Fruit fly (Drosophila melanogaster) whole organism, embryonic: ENCODE measurements around the gene CG12560.

Source experiments
- Asciz ChIP-seq: fragments of 200-800 bp; sonication (Bioruptor generic); optimal IDR thresholded peaks from 2 replicates; lab custom pipeline; 2017; ENCODE audit warnings: missing biosample characterization, mild to moderate bottlenecking, missing genetic modification characterization, missing genetic modification reagents
- Atf3 ChIP-seq: fragments of 200-800 bp; sonication (Bioruptor generic); optimal IDR thresholded peaks from 3 replicates; lab custom pipeline; 2016; ENCODE audit warnings: missing biosample characterization, missing genetic modification characterization
- CG11398 ChIP-seq: fragments of 200-800 bp; sonication (Bioruptor generic); optimal IDR thresholded peaks from 2 replicates; lab custom pipeline; 2016; ENCODE audit warnings: missing biosample characterization, missing genetic modification characterization
- CG12155 ChIP-seq: fragments of 200-800 bp; sonication (Bioruptor generic); optimal IDR thresholded peaks from 3 replicates; lab custom pipeline; 2016; ENCODE audit warnings: missing biosample characterization, missing genetic modification characterization
- CG13123 ChIP-seq: fragments of 200-800 bp; sonication (Bioruptor generic); optimal IDR thresholded peaks from 2 replicates; lab custom pipeline; 2016; ENCODE audit warnings: missing biosample characterization, missing genetic modification characterization
- CG15479 ChIP-seq: fragments of 200-800 bp; sonication (Bioruptor generic); optimal IDR thresholded peaks from 3 replicates; lab custom pipeline; 2019; ENCODE audit warnings: missing biosample characterization, mild to moderate bottlenecking, missing genetic modification characterization, moderate library complexity
- CG17328 ChIP-seq: fragments of 200-800 bp; sonication (Bioruptor generic); IDR thresholded peaks from 2 replicates; pipeline ENCODE4 v1.3.6; 2022; ENCODE audit warnings: missing biosample characterization, missing genetic modification characterization
- CG17912 ChIP-seq: fragments of 200-800 bp; sonication (Bioruptor generic); optimal IDR thresholded peaks from 2 replicates; lab custom pipeline; 2018; ENCODE audit warnings: missing biosample characterization, mild to moderate bottlenecking, missing genetic modification characterization
- CG3281 ChIP-seq: fragments of 200-800 bp; sonication (Bioruptor generic); optimal IDR thresholded peaks from 3 replicates; lab custom pipeline; 2017; ENCODE audit warnings: missing biosample characterization, mild to moderate bottlenecking, missing genetic modification characterization
- CG33557 ChIP-seq: fragments of 200-800 bp; sonication (Bioruptor generic); optimal IDR thresholded peaks from 2 replicates; lab custom pipeline; 2019; ENCODE audit warnings: missing biosample characterization, mild to moderate bottlenecking, missing genetic modification characterization, moderate library complexity
- CG4617 ChIP-seq: fragments of 200-800 bp; sonication (Bioruptor generic); optimal IDR thresholded peaks from 3 replicates; lab custom pipeline; 2016; ENCODE audit warnings: missing biosample characterization, missing genetic modification characterization, borderline replicate concordance
- CG6791 ChIP-seq: fragments of 200-800 bp; sonication (Bioruptor generic); IDR thresholded peaks from 3 replicates; pipeline ENCODE4 v1.3.6; 2022; ENCODE audit warnings: missing biosample characterization, missing genetic modification characterization; ENCODE audit not compliant: partially characterized antibody
- CG9215 ChIP-seq: fragments of 200-800 bp; sonication (Bioruptor generic); IDR thresholded peaks from 2 replicates; pipeline ENCODE4 v1.3.6; 2022; ENCODE audit warnings: missing biosample characterization, missing genetic modification characterization
- Dad ChIP-seq: fragments of 200-800 bp; sonication (Bioruptor generic); optimal IDR thresholded peaks from 3 replicates; lab custom pipeline; 2016; ENCODE audit warnings: missing biosample characterization, missing genetic modification characterization
- Dip2 ChIP-seq: fragments of 200-800 bp; sonication (Bioruptor generic); IDR thresholded peaks from 2 replicates; pipeline ENCODE4 v1.3.6; 2022; ENCODE audit warnings: missing biosample characterization, missing genetic modification characterization
- GATAe ChIP-seq: fragments of 200-800 bp; sonication (Bioruptor generic); conservative IDR thresholded peaks from 2 replicates; pipeline ENCODE4 v1.3.6; 2022; ENCODE audit warnings: missing biosample characterization, missing genetic modification characterization
- HmgD ChIP-seq: fragments of 200-800 bp; sonication (Bioruptor generic); optimal IDR thresholded peaks from 3 replicates; lab custom pipeline; 2016; ENCODE audit warnings: missing biosample characterization, missing genetic modification characterization
- MESR4 ChIP-seq: fragments of 200-800 bp; sonication (Bioruptor generic); optimal IDR thresholded peaks from 2 replicates; lab custom pipeline; 2018; ENCODE audit warnings: missing biosample characterization, mild to moderate bottlenecking, missing genetic modification characterization, moderate library complexity
- NC2α ChIP-seq: fragments of 200-800 bp; sonication (Bioruptor generic); optimal IDR thresholded peaks from 2 replicates; lab custom pipeline; 2016; ENCODE audit warnings: missing biosample characterization, missing genetic modification characterization
- Nf-YA ChIP-seq: fragments of 200-800 bp; sonication (Bioruptor generic); IDR thresholded peaks from 2 replicates; pipeline ENCODE4 v1.3.6; 2022; ENCODE audit warnings: missing biosample characterization, missing genetic modification characterization
- Pdp1 ChIP-seq, 2 experiments: fragments of 200-800 bp; sonication (Bioruptor generic); optimal IDR thresholded peaks; 3 replicates each; lab custom pipeline; 2016; ENCODE audit warnings: missing biosample characterization in 2 of 2, missing genetic modification characterization in 2 of 2, mild to moderate bottlenecking in 1 of 2, moderate library complexity in 1 of 2
- Sox102F ChIP-seq: fragments of 200-800 bp; sonication (Bioruptor generic); optimal IDR thresholded peaks from 2 replicates; lab custom pipeline; 2018; ENCODE audit warnings: missing biosample characterization, mild to moderate bottlenecking, missing genetic modification characterization, moderate library complexity
- ap ChIP-seq: fragments of 200-800 bp; sonication (Bioruptor generic); IDR thresholded peaks from 2 replicates; pipeline ENCODE4 v1.3.6; 2022; ENCODE audit warnings: missing biosample characterization, missing genetic modification characterization
- ara ChIP-seq: fragments of 200-800 bp; sonication (Bioruptor generic); IDR thresholded peaks from 2 replicates; pipeline ENCODE4 v1.3.6; 2022; ENCODE audit warnings: missing biosample characterization, missing genetic modification characterization
- ase ChIP-seq: fragments of 200-800 bp; sonication (Bioruptor generic); IDR thresholded peaks from 3 replicates; pipeline ENCODE4 v1.3.6; 2022; ENCODE audit warnings: missing biosample characterization, missing genetic modification characterization
- bab2 ChIP-seq: fragments of 200-800 bp; sonication (Bioruptor generic); optimal IDR thresholded peaks from 2 replicates; lab custom pipeline; 2016; ENCODE audit warnings: missing biosample characterization, missing genetic modification characterization
- cad ChIP-seq: fragments of >200 bp; optimal IDR thresholded peaks from 2 replicates; lab custom pipeline; 2017; ENCODE audit warnings: missing biosample characterization, missing genetic modification characterization
- cg ChIP-seq: fragments of 200-800 bp; sonication (Bioruptor generic); optimal IDR thresholded peaks from 3 replicates; lab custom pipeline; 2019; ENCODE audit warnings: missing biosample characterization, mild to moderate bottlenecking, missing genetic modification characterization, moderate library complexity
- chinmo ChIP-seq: fragments of 200-800 bp; sonication (Bioruptor generic); IDR thresholded peaks from 4 replicates; pipeline ENCODE4 v1.3.6; 2022; ENCODE audit warnings: missing biosample characterization, missing genetic modification characterization; ENCODE audit not compliant: partially characterized antibody
- ems ChIP-seq: fragments of 200-800 bp; sonication (Bioruptor generic); optimal IDR thresholded peaks from 3 replicates; lab custom pipeline; 2016; ENCODE audit warnings: missing biosample characterization, missing genetic modification characterization
- exex ChIP-seq: fragments of 200-800 bp; sonication (Bioruptor generic); optimal IDR thresholded peaks from 4 replicates; lab custom pipeline; 2018; ENCODE audit warnings: missing biosample characterization, mild to moderate bottlenecking, missing genetic modification characterization, moderate library complexity
- fd64A ChIP-seq: fragments of 200-800 bp; sonication (Bioruptor generic); optimal IDR thresholded peaks from 3 replicates; lab custom pipeline; 2018; ENCODE audit warnings: missing biosample characterization, mild to moderate bottlenecking, missing genetic modification characterization
- fd96Cb ChIP-seq: fragments of 200-800 bp; sonication (Bioruptor generic); optimal IDR thresholded peaks from 2 replicates; lab custom pipeline; 2018; ENCODE audit warnings: missing biosample characterization, mild to moderate bottlenecking, missing genetic modification characterization, moderate library complexity
- fu2 ChIP-seq: fragments of 200-800 bp; sonication (Bioruptor generic); optimal IDR thresholded peaks from 2 replicates; lab custom pipeline; 2016; ENCODE audit warnings: missing biosample characterization, missing genetic modification characterization
- gem ChIP-seq: fragments of 200-800 bp; sonication (Bioruptor generic); optimal IDR thresholded peaks from 2 replicates; lab custom pipeline; 2019; ENCODE audit warnings: missing biosample characterization, mild to moderate bottlenecking, missing genetic modification characterization, moderate library complexity
- grn ChIP-seq: fragments of 200-800 bp; sonication (Bioruptor generic); optimal IDR thresholded peaks from 3 replicates; lab custom pipeline; 2017; ENCODE audit warnings: missing biosample characterization, missing genetic modification characterization
- hbn ChIP-seq: fragments of 200-800 bp; sonication (Bioruptor generic); IDR thresholded peaks from 2 replicates; pipeline ENCODE4 v1.3.6; 2022; ENCODE audit warnings: missing biosample characterization, missing genetic modification characterization; ENCODE audit not compliant: partially characterized antibody
- jumu ChIP-seq: fragments of 200-800 bp; sonication (Bioruptor generic); optimal IDR thresholded peaks from 3 replicates; lab custom pipeline; 2016; ENCODE audit warnings: missing biosample characterization, missing genetic modification characterization
- lilli ChIP-seq: fragments of 200-800 bp; sonication (Bioruptor generic); optimal IDR thresholded peaks from 3 replicates; lab custom pipeline; 2016; ENCODE audit warnings: missing biosample characterization, missing genetic modification characterization
- lola ChIP-seq, 3 experiments: fragments of >200 bp in 2 of 3; fragments of 200-800 bp in 1 of 3; sonication (Bioruptor generic) in 1 of 3; optimal IDR thresholded peaks; 2 replicates each; lab custom pipeline; 2017 to 2019; ENCODE audit warnings: missing biosample characterization in 3 of 3, missing genetic modification characterization in 3 of 3, mild to moderate bottlenecking in 1 of 3, moderate library complexity in 1 of 3
- oc ChIP-seq: fragments of 200-800 bp; sonication (Bioruptor generic); optimal IDR thresholded peaks from 2 replicates; lab custom pipeline; 2018; ENCODE audit warnings: missing biosample characterization, mild to moderate bottlenecking, missing genetic modification characterization, moderate library complexity
- p53 ChIP-seq: fragments of 200-800 bp; sonication (Bioruptor generic); optimal IDR thresholded peaks from 2 replicates; lab custom pipeline; 2016; ENCODE audit warnings: missing biosample characterization, missing genetic modification characterization
- pfk ChIP-seq: fragments of 200-800 bp; sonication (Bioruptor generic); optimal IDR thresholded peaks from 2 replicates; lab custom pipeline; 2018; ENCODE audit warnings: missing biosample characterization, mild to moderate bottlenecking, missing genetic modification characterization, moderate library complexity
- rib ChIP-seq: fragments of 200-800 bp; sonication (Bioruptor generic); IDR thresholded peaks from 2 replicates; pipeline ENCODE4 v1.3.6; 2022; ENCODE audit warnings: missing biosample characterization, missing genetic modification characterization
- sna ChIP-seq: fragments of 200-800 bp; sonication (Bioruptor generic); IDR thresholded peaks from 2 replicates; pipeline ENCODE4 v1.3.6; 2022; ENCODE audit warnings: missing biosample characterization, missing genetic modification characterization; ENCODE audit not compliant: partially characterized antibody
- stwl ChIP-seq: fragments of 200-800 bp; sonication (Bioruptor generic); optimal IDR thresholded peaks from 3 replicates; lab custom pipeline; 2018; ENCODE audit warnings: missing biosample characterization, mild to moderate bottlenecking, missing genetic modification characterization, moderate library complexity
- ttk ChIP-seq: fragments of 200-800 bp; sonication (Bioruptor generic); IDR thresholded peaks from 2 replicates; pipeline ENCODE4 v2.1.2; 2022; ENCODE audit warnings: missing biosample characterization, missing genetic modification characterization
- wdn ChIP-seq: fragments of 200-800 bp; sonication (Bioruptor generic); IDR thresholded peaks from 2 replicates; pipeline ENCODE4 v1.3.6; 2022; ENCODE audit warnings: missing biosample characterization, missing genetic modification characterization
- zen ChIP-seq: fragments of 200-800 bp; sonication (Bioruptor generic); optimal IDR thresholded peaks from 3 replicates; lab custom pipeline; 2018; ENCODE audit warnings: missing biosample characterization, mild to moderate bottlenecking, missing genetic modification characterization, moderate library complexity
- zen2 ChIP-seq: fragments of 200-800 bp; sonication (Bioruptor generic); IDR thresholded peaks from 3 replicates; pipeline ENCODE4 v1.3.6; 2022; ENCODE audit warnings: missing biosample characterization, missing genetic modification characterization; ENCODE audit not compliant: partially characterized antibody

CG12560 gene

dm6 chr2L:7993062-7993685 is 16.1 kb downstream of the CG12560 start (continued):
- TF ChIP-seq CG4617 (GFP tag; lab: Kevin White, UChicago) = no peak
- no peak for TF ChIP-seq grn
- no peak for TF ChIP-seq sna
- TF ChIP-seq CG11398 = no peak
- no peak for TF ChIP-seq oc
- TF ChIP-seq fu2 (GFP tag; lab: Kevin White, UChicago) = no peak
- peak; percentile 19; the same call in 1 of the 2 replicates for TF ChIP-seq rib (GFP tag; lab: Robert Waterston, UW)
- no peak for TF ChIP-seq gem (tag; lab: Kevin White, UChicago)
- no peak for TF ChIP-seq fd64A (GFP tag; lab: Kevin White, UChicago)
- TF ChIP-seq ems (GFP tag; lab: Kevin White, UChicago) = no peak
- TF ChIP-seq ttk (GFP tag; lab: Robert Waterston, UW) = no peak
- no peak for TF ChIP-seq cg (GFP tag; lab: Kevin White, UChicago)
- no peak for TF ChIP-seq Dad (GFP tag; lab: Kevin White, UChicago)
- no peak for TF ChIP-seq ap (GFP tag; lab: Robert Waterston, UW)
- TF ChIP-seq pfk (GFP tag; lab: Kevin White, UChicago) = no peak
- TF ChIP-seq CG17328 (GFP tag; lab: Robert Waterston, UW) = no peak
- no peak for TF ChIP-seq CG13123
- no peak for TF ChIP-seq Nf-YA
- TF ChIP-seq CG12155 (GFP tag; lab: Kevin White, UChicago) = no peak
- no peak for TF ChIP-seq CG6791 (GFP tag; lab: Robert Waterston, UW)
- TF ChIP-seq exex (tag; lab: Kevin White, UChicago) = peak; percentile 49
- TF ChIP-seq CG3281 (GFP tag; lab: Kevin White, UChicago) = no peak
- TF ChIP-seq lilli = no peak
- 0 out of 2 replicates have a peak, but pooled peaks have one; percentile 31 for TF ChIP-seq GATAe (GFP tag; lab: Robert Waterston, UW)
- no peak for TF ChIP-seq Asciz (GFP tag; lab: Kevin White, UChicago)
- peak in 1 of 2 experiments; percentile 17 for TF ChIP-seq Pdp1 (GFP tag; optimal IDR thresholded peaks at IDR 0.05; lab: Kevin White, UChicago)
- TF ChIP-seq Dip2 (GFP tag; lab: Robert Waterston, UW) = no peak
- no peak for TF ChIP-seq MESR4 (GFP tag; lab: Kevin White, UChicago)
- TF ChIP-seq fd96Cb (tag; lab: Kevin White, UChicago) = no peak
- no peak for TF ChIP-seq p53 (GFP tag; lab: Kevin White, UChicago)
- TF ChIP-seq chinmo (GFP tag; lab: Robert Waterston, UW) = 0 out of 4 replicates have a peak, but pooled peaks have one; percentile 20
- no peak for TF ChIP-seq CG17912 (GFP tag; lab: Kevin White, UChicago)
- no peak for TF ChIP-seq Sox102F (GFP tag; lab: Kevin White, UChicago)
- TF ChIP-seq HmgD = no peak
- TF ChIP-seq wdn (GFP tag; lab: Robert Waterston, UW) = no peak
- no peak for TF ChIP-seq lola (GFP tag; optimal IDR thresholded peaks at IDR 0.05; lab: Kevin White, UChicago)
- no peak for TF ChIP-seq jumu (GFP tag; lab: Kevin White, UChicago)
- no peak for TF ChIP-seq cad
- peak; percentile 6 for TF ChIP-seq CG15479 (GFP tag; lab: Kevin White, UChicago)
- TF ChIP-seq Atf3 (GFP tag; lab: Kevin White, UChicago) = no peak
- TF ChIP-seq stwl (tag; lab: Kevin White, UChicago) = no peak
- no peak for TF ChIP-seq zen2 (GFP tag; lab: Robert Waterston, UW)
- no peak for TF ChIP-seq bab2
- TF ChIP-seq ase (GFP tag; lab: Robert Waterston, UW) = no peak
- TF ChIP-seq NC2α (GFP tag; lab: Kevin White, UChicago) = no peak
- no peak for TF ChIP-seq ara
- TF ChIP-seq hbn (GFP tag; lab: Robert Waterston, UW) = no peak
- TF ChIP-seq CG33557 (GFP tag; lab: Kevin White, UChicago) = no peak
- TF ChIP-seq CG9215 (GFP tag; lab: Robert Waterston, UW) = no peak
- TF ChIP-seq zen (tag; lab: Kevin White, UChicago) = no peak
